Fruit fly (Drosophila melanogaster) whole organism, embryonic: ENCODE measurements around the gene Tango5.

Experiments
- ATbp ChIP-seq: fragments of 200-800 bp; sonication (Bioruptor generic); optimal IDR thresholded peaks from 2 replicates; lab custom pipeline; 2017; ENCODE audit warnings: missing biosample characterization, mild to moderate bottlenecking, missing genetic modification characterization, missing genetic modification reagents
- Ada2b ChIP-seq: fragments of 200-800 bp; sonication (Bioruptor generic); IDR thresholded peaks from 2 replicates; pipeline ENCODE4 v1.3.6; 2022; ENCODE audit warnings: missing biosample characterization, missing genetic modification characterization
- Awh ChIP-seq: fragments of 200-800 bp; sonication (Bioruptor generic); IDR thresholded peaks from 2 replicates; pipeline ENCODE4, ENCODE4 v1.3.6; 2022; ENCODE audit warnings: missing biosample characterization, missing genetic modification characterization
- CG10431 ChIP-seq: fragments of 200-800 bp; sonication (Bioruptor generic); optimal IDR thresholded peaks from 3 replicates; lab custom pipeline; 2018; ENCODE audit warnings: missing biosample characterization, mild to moderate bottlenecking, missing genetic modification characterization
- CG10543 ChIP-seq: fragments of 200-800 bp; sonication (Bioruptor generic); optimal IDR thresholded peaks from 3 replicates; lab custom pipeline; 2017; ENCODE audit warnings: missing biosample characterization, mild to moderate bottlenecking, missing genetic modification characterization, moderate library complexity
- CG12071 ChIP-seq: fragments of 200-800 bp; sonication (Bioruptor generic); optimal IDR thresholded peaks from 3 replicates; lab custom pipeline; 2018; ENCODE audit warnings: missing biosample characterization, mild to moderate bottlenecking, missing genetic modification characterization
- CG12942 ChIP-seq: fragments of 200-800 bp; sonication (Bioruptor generic); optimal IDR thresholded peaks from 3 replicates; lab custom pipeline; 2016; ENCODE audit warnings: missing biosample characterization, missing genetic modification characterization
- CG15696 ChIP-seq: fragments of 200-800 bp; sonication (Bioruptor generic); optimal IDR thresholded peaks from 2 replicates; lab custom pipeline; 2019; ENCODE audit warnings: missing biosample characterization, mild to moderate bottlenecking, missing genetic modification characterization, moderate library complexity
- CG16779 ChIP-seq: fragments of 200-800 bp; sonication (Bioruptor generic); IDR thresholded peaks from 2 replicates; pipeline ENCODE4 v1.3.6; 2022; ENCODE audit warnings: missing biosample characterization, missing genetic modification characterization
- CG17829 ChIP-seq: fragments of 200-800 bp; optimal IDR thresholded peaks from 2 replicates; lab custom pipeline; 2019; ENCODE audit warnings: missing biosample characterization, mild to moderate bottlenecking, missing genetic modification characterization, moderate library complexity
- CG2120 ChIP-seq: fragments of 200-800 bp; sonication (Bioruptor generic); optimal IDR thresholded peaks from 3 replicates; lab custom pipeline; 2016; ENCODE audit warnings: missing biosample characterization, missing genetic modification characterization
- CG34422 ChIP-seq: fragments of 200-800 bp; sonication (Bioruptor generic); IDR thresholded peaks from 3 replicates; pipeline ENCODE4 v1.3.6; 2022; ENCODE audit warnings: missing biosample characterization, missing genetic modification characterization
- CG5180 ChIP-seq: fragments of 200-800 bp; sonication (Bioruptor generic); optimal IDR thresholded peaks from 3 replicates; lab custom pipeline; 2017; ENCODE audit warnings: missing biosample characterization, missing genetic modification characterization, mild to moderate bottlenecking, moderate library complexity, missing genetic modification reagents
- CG8089 ChIP-seq: fragments of 200-800 bp; sonication (Bioruptor generic); optimal IDR thresholded peaks from 3 replicates; lab custom pipeline; 2016; ENCODE audit warnings: missing biosample characterization, missing genetic modification characterization
- Dbx ChIP-seq: fragments of 200-800 bp; sonication (Bioruptor generic); IDR thresholded peaks from 3 replicates; pipeline ENCODE4 v1.3.6; 2022; ENCODE audit warnings: missing biosample characterization, missing genetic modification characterization
- Dip2 ChIP-seq: fragments of 200-800 bp; sonication (Bioruptor generic); IDR thresholded peaks from 2 replicates; pipeline ENCODE4 v1.3.6; 2022; ENCODE audit warnings: missing biosample characterization, missing genetic modification characterization
- E2f2 ChIP-seq: fragments of 200-800 bp; sonication (Bioruptor generic); IDR thresholded peaks from 2 replicates; pipeline ENCODE4 v1.3.6; 2022; ENCODE audit warnings: missing biosample characterization, missing genetic modification characterization
- Gsc ChIP-seq: fragments of 200-800 bp; sonication (Bioruptor generic); IDR thresholded peaks from 2 replicates; pipeline ENCODE4 v1.3.6; 2022; ENCODE audit warnings: missing biosample characterization, missing genetic modification characterization
- Hand ChIP-seq: fragments of 200-800 bp; sonication (Bioruptor generic); optimal IDR thresholded peaks from 2 replicates; lab custom pipeline; 2017; ENCODE audit warnings: mild to moderate bottlenecking, missing biosample characterization, missing genetic modification reagents, missing genetic modification characterization
- Lhr ChIP-seq: fragments of 200-800 bp; sonication (Bioruptor generic); optimal IDR thresholded peaks from 3 replicates; lab custom pipeline; 2017; ENCODE audit warnings: mild to moderate bottlenecking, missing biosample characterization, missing genetic modification reagents, missing genetic modification characterization
- Med ChIP-seq: fragments of 200-800 bp; sonication (Bioruptor generic); peaks from one replicate; lab custom pipeline; 2016; ENCODE audit warnings: missing biosample characterization, missing genetic modification characterization, mild to moderate bottlenecking, inconsistent platforms, moderate library complexity
- Oli ChIP-seq: fragments of 200-800 bp; sonication (Bioruptor generic); optimal IDR thresholded peaks from 2 replicates; lab custom pipeline; 2018; ENCODE audit warnings: missing biosample characterization, mild to moderate bottlenecking, missing genetic modification characterization, moderate library complexity
- Pdp1 ChIP-seq, 2 experiments: fragments of 200-800 bp; sonication (Bioruptor generic); optimal IDR thresholded peaks; 3 replicates each; lab custom pipeline; 2016; ENCODE audit warnings: missing biosample characterization in 2 of 2, missing genetic modification characterization in 2 of 2, mild to moderate bottlenecking in 1 of 2, moderate library complexity in 1 of 2
- Sry-δ ChIP-seq: fragments of 200-800 bp; sonication (Bioruptor generic); optimal IDR thresholded peaks from 2 replicates; lab custom pipeline; 2016; ENCODE audit warnings: missing biosample characterization, missing genetic modification characterization
- cg ChIP-seq: fragments of 200-800 bp; sonication (Bioruptor generic); optimal IDR thresholded peaks from 3 replicates; lab custom pipeline; 2019; ENCODE audit warnings: missing biosample characterization, mild to moderate bottlenecking, missing genetic modification characterization, moderate library complexity
- chinmo ChIP-seq: fragments of 200-800 bp; sonication (Bioruptor generic); IDR thresholded peaks from 4 replicates; pipeline ENCODE4 v1.3.6; 2022; ENCODE audit warnings: missing biosample characterization, missing genetic modification characterization; ENCODE audit not compliant: partially characterized antibody
- crc ChIP-seq: fragments of 200-800 bp; sonication (Bioruptor generic); optimal IDR thresholded peaks from 2 replicates; lab custom pipeline; 2016; ENCODE audit warnings: missing biosample characterization, missing genetic modification characterization
- disco-r ChIP-seq: fragments of 200-800 bp; sonication (Bioruptor generic); optimal IDR thresholded peaks from 2 replicates; lab custom pipeline; 2016; ENCODE audit warnings: missing biosample characterization, missing genetic modification characterization
- exex ChIP-seq: fragments of 200-800 bp; sonication (Bioruptor generic); optimal IDR thresholded peaks from 4 replicates; lab custom pipeline; 2018; ENCODE audit warnings: missing biosample characterization, mild to moderate bottlenecking, missing genetic modification characterization, moderate library complexity
- fd102C ChIP-seq: fragments of 200-800 bp; sonication (Bioruptor generic); optimal IDR thresholded peaks from 2 replicates; lab custom pipeline; 2018; ENCODE audit warnings: missing biosample characterization, mild to moderate bottlenecking, missing genetic modification characterization, moderate library complexity
- fd96Cb ChIP-seq: fragments of 200-800 bp; sonication (Bioruptor generic); optimal IDR thresholded peaks from 2 replicates; lab custom pipeline; 2018; ENCODE audit warnings: missing biosample characterization, mild to moderate bottlenecking, missing genetic modification characterization, moderate library complexity
- ftz-f1 ChIP-seq: fragments of 200-800 bp; sonication (Bioruptor generic); optimal IDR thresholded peaks from 2 replicates; lab custom pipeline; 2016; ENCODE audit warnings: missing biosample characterization, missing genetic modification characterization
- ham ChIP-seq: fragments of 200-800 bp; sonication (Bioruptor generic); IDR thresholded peaks from 2 replicates; pipeline ENCODE4 v1.3.6; 2022; ENCODE audit warnings: missing biosample characterization, missing genetic modification characterization
- kah ChIP-seq: fragments of 200-800 bp; sonication (Bioruptor generic); optimal IDR thresholded peaks from 2 replicates; lab custom pipeline; 2018; ENCODE audit warnings: missing biosample characterization, mild to moderate bottlenecking, missing genetic modification characterization
- lov ChIP-seq, 2 experiments: fragments of 200-800 bp in 1 of 2; fragments of >200 bp in 1 of 2; sonication (Bioruptor generic) in 1 of 2; IDR thresholded peaks in 1 of 2; optimal IDR thresholded peaks in 1 of 2; 2 replicates in 1 of 2; 3 replicates in 1 of 2; pipeline versions ENCODE4 v1.3.6 to Lab custom; 2017 to 2022; ENCODE audit warnings: missing biosample characterization in 1 of 2, missing genetic modification characterization in 1 of 2
- mirr ChIP-seq: fragments of 200-800 bp; sonication (Bioruptor generic); optimal IDR thresholded peaks from 3 replicates; lab custom pipeline; 2018; ENCODE audit warnings: missing biosample characterization, mild to moderate bottlenecking, missing genetic modification characterization
- nom ChIP-seq: fragments of 200-800 bp; sonication (Bioruptor generic); optimal IDR thresholded peaks from 2 replicates; lab custom pipeline; 2017; ENCODE audit warnings: missing biosample characterization, missing genetic modification characterization, mild to moderate bottlenecking, moderate library complexity, missing genetic modification reagents
- pnt ChIP-seq: fragments of 200-800 bp; sonication (Bioruptor generic); optimal IDR thresholded peaks from 3 replicates; lab custom pipeline; 2016; ENCODE audit warnings: missing biosample characterization, missing genetic modification characterization
- scrt ChIP-seq: fragments of 200-800 bp; sonication (Bioruptor generic); optimal IDR thresholded peaks from 2 replicates; lab custom pipeline; 2018; ENCODE audit warnings: missing biosample characterization, mild to moderate bottlenecking, missing genetic modification characterization, moderate library complexity
- sd ChIP-seq: fragments of 200-800 bp; sonication (Bioruptor generic); optimal IDR thresholded peaks from 3 replicates; lab custom pipeline; 2018; ENCODE audit warnings: missing biosample characterization, mild to moderate bottlenecking, missing genetic modification characterization, moderate library complexity
- sens ChIP-seq: fragments of 200-800 bp; sonication (Bioruptor generic); peaks from one replicate; lab custom pipeline; 2016; ENCODE audit warnings: missing biosample characterization, missing genetic modification characterization
- sug ChIP-seq: fragments of 200-800 bp; optimal IDR thresholded peaks from 2 replicates; lab custom pipeline; 2019; ENCODE audit warnings: missing biosample characterization, mild to moderate bottlenecking, missing genetic modification characterization, moderate library complexity
- tgo ChIP-seq: fragments of 200-800 bp; sonication (Bioruptor generic); IDR thresholded peaks from 3 replicates; pipeline ENCODE4 v1.3.6; 2022; ENCODE audit warnings: missing biosample characterization, missing genetic modification characterization
- tio ChIP-seq: fragments of 200-800 bp; sonication (Bioruptor generic); optimal IDR thresholded peaks from 2 replicates; lab custom pipeline; 2017; ENCODE audit warnings: missing biosample characterization, missing genetic modification characterization, inconsistent platforms
- tna ChIP-seq: fragments of 200-800 bp; sonication (Bioruptor generic); IDR thresholded peaks from 2 replicates; pipeline ENCODE4 v1.3.6; 2022; ENCODE audit warnings: missing biosample characterization, missing genetic modification characterization; ENCODE audit not compliant: partially characterized antibody
- wek ChIP-seq: fragments of 200-800 bp; sonication (Bioruptor generic); optimal IDR thresholded peaks from 3 replicates; lab custom pipeline; 2018; ENCODE audit warnings: missing biosample characterization, mild to moderate bottlenecking, missing genetic modification characterization, moderate library complexity

Tango5 gene

DNA sequence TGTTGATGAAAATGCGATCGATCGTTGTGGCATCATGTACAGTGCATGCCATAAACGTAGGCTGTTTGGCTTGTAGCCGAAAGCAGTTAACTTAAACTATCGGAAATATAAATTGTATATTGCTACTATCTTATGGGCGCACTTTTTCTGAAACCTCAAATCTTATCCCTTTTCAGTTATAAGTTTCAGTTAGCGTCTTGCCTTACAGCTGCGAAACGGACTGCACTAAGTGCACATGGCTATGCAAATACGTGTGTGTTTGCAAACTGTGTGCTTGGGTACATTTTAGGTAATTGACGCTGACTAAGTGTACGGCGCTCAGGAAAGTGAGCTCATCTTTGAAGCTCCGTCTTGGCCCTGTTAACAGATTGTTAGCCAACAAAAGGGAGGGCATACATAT, 11.5 kb upstream of the Tango5 start (continued):
- TF ChIP-seq ftz-f1 (GFP tag; lab: Kevin White, UChicago), result no peak
- TF ChIP-seq, all 482 proteins: peak for 190

- TF ChIP-seq chinmo (GFP tag; lab: Robert Waterston, UW) (0 out of 4 replicates have a peak, but pooled peaks have one; percentile 44), sd (tag; lab: Kevin White, UChicago) (peak; percentile 53), Pdp1 (GFP tag; optimal IDR thresholded peaks at IDR 0.05; lab: Kevin White, UChicago) (peak in 1 of 2 experiments; percentile 57), Med (GFP tag; lab: Kevin White, UChicago) (peak; percentile 48), CG2120 (GFP tag; lab: Kevin White, UChicago) (no peak), sens (GFP tag; lab: Kevin White, UChicago) (peak; percentile 60), exex (tag; lab: Kevin White, UChicago) (peak; percentile 87), tgo (no peak), Hand (GFP tag; lab: Kevin White, UChicago) (no peak), mirr (GFP tag; lab: Kevin White, UChicago) (peak; percentile 22), kah (GFP tag; lab: Kevin White, UChicago) (peak; percentile 11), sug (tag; lab: Kevin White, UChicago) (peak; percentile 38), CG17829 (no peak), CG16779 (GFP tag; lab: Robert Waterston, UW) (no peak), CG5180 (GFP tag; lab: Kevin White, UChicago) (no peak)
Measured at dm6 chrX:10774957-10775682, 10.9 kb upstream of the Tango5 start.

DNA sequence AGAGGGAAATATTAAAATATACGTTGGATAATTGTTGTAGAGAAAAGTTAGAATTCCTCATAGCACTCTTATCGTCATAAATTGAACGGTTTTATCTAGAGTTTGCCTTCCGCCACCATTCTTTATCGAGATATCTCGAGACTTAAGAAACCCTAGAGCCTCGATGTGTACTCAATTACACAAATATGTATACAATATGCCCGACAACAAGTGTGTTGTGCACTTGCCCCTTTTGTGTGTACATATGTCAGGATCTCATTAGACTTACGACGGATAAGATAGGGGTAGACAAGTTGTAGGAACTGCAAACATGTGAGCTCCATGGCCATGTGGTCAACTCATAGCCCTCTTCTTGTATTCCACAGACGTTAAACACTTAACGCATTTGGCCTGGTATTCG, 9.3 kb upstream of the Tango5 start:
- TF ChIP-seq Dip2 (GFP tag; lab: Robert Waterston, UW) (no peak), CG34422 (no peak), Dbx (GFP tag; lab: Robert Waterston, UW) (no peak), CG12942 (GFP tag; lab: Kevin White, UChicago) (no peak), CG8089 (GFP tag; lab: Kevin White, UChicago) (no peak), E2f2 (GFP tag; lab: Robert Waterston, UW) (no peak), fd102C (GFP tag; lab: Kevin White, UChicago) (no peak), CG10431 (GFP tag; lab: Kevin White, UChicago) (no peak), tna (GFP tag; lab: Robert Waterston, UW) (no peak), Ada2b (no peak), Oli (tag; lab: Kevin White, UChicago) (no peak), ATbp (GFP tag; lab: Kevin White, UChicago) (peak; percentile 3), tio (GFP tag; lab: Kevin White, UChicago) (no peak), lov (optimal IDR thresholded peaks at IDR 0.05; lab: Kevin White, UChicago) (no peak), lov (GFP tag; IDR thresholded peaks at IDR 0.05; lab: Robert Waterston, UW) (no peak), Gsc (GFP tag; lab: Robert Waterston, UW) (no peak), crc (GFP tag; lab: Kevin White, UChicago) (no peak), wek (peak; percentile 14), Lhr (GFP tag; lab: Kevin White, UChicago) (no peak), cg (GFP tag; lab: Kevin White, UChicago) (no peak), fd96Cb (tag; lab: Kevin White, UChicago) (no peak), CG12071 (GFP tag; lab: Kevin White, UChicago) (no peak), Awh (no peak), CG15696 (peak; percentile 33), pnt (GFP tag; lab: Kevin White, UChicago) (no peak), disco-r (GFP tag; lab: Kevin White, UChicago) (no peak), scrt (GFP tag; lab: Kevin White, UChicago) (no peak), CG10543 (GFP tag; lab: Kevin White, UChicago) (no peak), ham (GFP tag; lab: Robert Waterston, UW) (no peak), Sry-δ (GFP tag; lab: Kevin White, UChicago) (no peak), nom (GFP tag; lab: Kevin White, UChicago) (peak; percentile 66), sd (tag; lab: Kevin White, UChicago) (no peak)
